Worm (Caenorhabditis elegans) whole organism, late embryonic: ENCODE data around the gene W01D2.3.

ENCODE experiments used
- C38D4.7 ChIP-seq: fragments of 200-800 bp; sonication (Bioruptor generic); optimal IDR thresholded peaks from 2 replicates; lab custom pipeline; 2018; ENCODE audit warnings: mild to moderate bottlenecking, missing genetic modification characterization, moderate library complexity, missing compliant biosample characterization
- K09A11.1 ChIP-seq: sonication (generic microtip); optimal IDR thresholded peaks from 2 replicates; lab custom pipeline; 2017; ENCODE audit warnings: antibody characterized with exemption, mild to moderate bottlenecking, missing genetic modification characterization, missing compliant biosample characterization; ENCODE audit not compliant: insufficient read depth
- Y22D7AL.16 ChIP-seq: sonication (generic microtip); optimal IDR thresholded peaks from 2 replicates; lab custom pipeline; 2016; ENCODE audit warnings: missing genetic modification characterization, missing compliant biosample characterization
- ama-1 ChIP-seq: fragments of 150-350 bp; optimal IDR thresholded peaks from 2 replicates; lab custom pipeline; 2014
- ceh-14 ChIP-seq: sonication (generic microtip); optimal IDR thresholded peaks from 2 replicates; lab custom pipeline; 2016; ENCODE audit warnings: missing genotype, missing genetic modification characterization, missing compliant biosample characterization
- ceh-18 ChIP-seq: sonication (generic microtip); optimal IDR thresholded peaks from 2 replicates; lab custom pipeline; 2016; ENCODE audit warnings: missing genetic modification characterization, missing compliant biosample characterization
- ceh-2 ChIP-seq: sonication (generic microtip); optimal IDR thresholded peaks from 2 replicates; lab custom pipeline; 2016; ENCODE audit warnings: missing genotype, missing genetic modification characterization, missing compliant biosample characterization
- ceh-22 ChIP-seq: sonication (generic microtip); optimal IDR thresholded peaks from 2 replicates; lab custom pipeline; 2017; ENCODE audit warnings: missing biosample characterization, missing genetic modification characterization
- ceh-24 ChIP-seq: sonication (generic microtip); optimal IDR thresholded peaks from 2 replicates; lab custom pipeline; 2016; ENCODE audit warnings: mild to moderate bottlenecking, missing genetic modification characterization, missing compliant biosample characterization
- ceh-31 ChIP-seq: sonication (generic microtip); optimal IDR thresholded peaks from 2 replicates; lab custom pipeline; 2016; ENCODE audit warnings: missing genetic modification characterization, missing compliant biosample characterization
- ceh-6 ChIP-seq: fragments of 200-800 bp; sonication (Bioruptor generic); optimal IDR thresholded peaks from 2 replicates; lab custom pipeline; 2018; ENCODE audit warnings: mild to moderate bottlenecking, missing genetic modification characterization, missing compliant biosample characterization
- ceh-9 ChIP-seq: sonication (generic microtip); optimal IDR thresholded peaks from 2 replicates; lab custom pipeline; 2016; ENCODE audit warnings: mild to moderate bottlenecking, missing genetic modification characterization, inconsistent platforms, missing compliant biosample characterization
- che-1 ChIP-seq: sonication (generic microtip); optimal IDR thresholded peaks from 2 replicates; lab custom pipeline; 2016; ENCODE audit warnings: mild to moderate bottlenecking, missing genetic modification characterization, missing compliant biosample characterization
- dmd-4 ChIP-seq: sonication (generic microtip); optimal IDR thresholded peaks from 2 replicates; lab custom pipeline; 2016; ENCODE audit warnings: borderline replicate concordance, missing genetic modification characterization, missing compliant biosample characterization
- dve-1 ChIP-seq: sonication (generic microtip); optimal IDR thresholded peaks from 2 replicates; lab custom pipeline; 2017; ENCODE audit warnings: antibody characterized with exemption, mild to moderate bottlenecking, missing genetic modification characterization, missing compliant biosample characterization
- elt-2 ChIP-seq: sonication (generic microtip); optimal IDR thresholded peaks from 2 replicates; lab custom pipeline; 2016; ENCODE audit warnings: missing genetic modification reagents, missing genetic modification characterization, missing compliant biosample characterization
- eyg-1 ChIP-seq: sonication (generic microtip); optimal IDR thresholded peaks from 2 replicates; lab custom pipeline; 2016; ENCODE audit warnings: missing genotype, missing genetic modification characterization, missing compliant biosample characterization
- fkh-10 ChIP-seq: fragments of 150-350 bp; optimal IDR thresholded peaks from 2 replicates; lab custom pipeline; 2014; ENCODE audit warnings: missing biosample characterization, missing genetic modification reagents, missing genetic modification characterization
- fkh-6 ChIP-seq: sonication (generic microtip); optimal IDR thresholded peaks from 2 replicates; lab custom pipeline; 2016; ENCODE audit warnings: missing genetic modification characterization, missing compliant biosample characterization
- gmeb-2 ChIP-seq: sonication (generic microtip); optimal IDR thresholded peaks from 2 replicates; lab custom pipeline; 2016; ENCODE audit warnings: missing genetic modification characterization, inconsistent platforms, missing compliant biosample characterization
- hlh-15 ChIP-seq: sonication (generic microtip); optimal IDR thresholded peaks from 2 replicates; lab custom pipeline; 2016; ENCODE audit warnings: missing genetic modification characterization, missing compliant biosample characterization
- hlh-30 ChIP-seq: sonication (generic microtip); optimal IDR thresholded peaks from 2 replicates; lab custom pipeline; 2017; ENCODE audit warnings: antibody characterized with exemption, missing genetic modification characterization, missing compliant biosample characterization; ENCODE audit not compliant: insufficient read depth
- lim-6 ChIP-seq: sonication (generic microtip); optimal IDR thresholded peaks from 2 replicates; lab custom pipeline; 2016; ENCODE audit warnings: missing genetic modification characterization, missing compliant biosample characterization
- lin-11 ChIP-seq: fragments of 200-800 bp; sonication (Bioruptor generic); optimal IDR thresholded peaks from 2 replicates; lab custom pipeline; 2018; ENCODE audit warnings: mild to moderate bottlenecking, missing genetic modification characterization, missing compliant biosample characterization
- nhr-11 ChIP-seq: fragments of 150-350 bp; optimal IDR thresholded peaks from 2 replicates; lab custom pipeline; 2014; ENCODE audit warnings: missing biosample characterization, missing genetic modification characterization
- pag-3 ChIP-seq: sonication (generic microtip); optimal IDR thresholded peaks from 2 replicates; lab custom pipeline; 2016; ENCODE audit warnings: missing compliant biosample characterization, missing genetic modification characterization, borderline replicate concordance
- pha-2 ChIP-seq: sonication (generic microtip); optimal IDR thresholded peaks from 2 replicates; lab custom pipeline; 2017; ENCODE audit warnings: mild to moderate bottlenecking, missing genetic modification characterization, missing compliant biosample characterization
- pha-4 ChIP-seq: fragments of 150-350 bp; optimal IDR thresholded peaks from 2 replicates; lab custom pipeline; 2018; ENCODE audit warnings: missing biosample characterization, missing genetic modification reagents, missing genetic modification characterization
- pqm-1 ChIP-seq: sonication (generic microtip); optimal IDR thresholded peaks from 2 replicates; lab custom pipeline; 2016; ENCODE audit warnings: missing genetic modification characterization, missing compliant biosample characterization
- pros-1 ChIP-seq: fragments of 150-350 bp; optimal IDR thresholded peaks from 2 replicates; lab custom pipeline; 2014; ENCODE audit warnings: missing biosample characterization, missing genetic modification reagents, missing genetic modification characterization
- rnt-1 ChIP-seq: sonication (generic microtip); optimal IDR thresholded peaks from 2 replicates; lab custom pipeline; 2016; ENCODE audit warnings: missing genetic modification characterization, missing compliant biosample characterization
- sdc-2 ChIP-seq: sonication (generic microtip); optimal IDR thresholded peaks from 2 replicates; lab custom pipeline; 2016; ENCODE audit warnings: missing genotype, missing genetic modification characterization, missing compliant biosample characterization
- syd-9 ChIP-seq: sonication (generic microtip); optimal IDR thresholded peaks from 2 replicates; lab custom pipeline; 2016; ENCODE audit warnings: mild to moderate bottlenecking, missing genetic modification characterization, moderate library complexity, missing compliant biosample characterization
- ttx-3 ChIP-seq: sonication (generic microtip); optimal IDR thresholded peaks from 2 replicates; lab custom pipeline; 2016; ENCODE audit warnings: missing genetic modification reagents, missing genetic modification characterization, missing compliant biosample characterization
- unc-3 ChIP-seq, 2 experiments: fragments of 200-800 bp in 1 of 2; sonication (Bioruptor generic) in 1 of 2; sonication (generic microtip) in 1 of 2; conservative IDR thresholded peaks in 1 of 2; optimal IDR thresholded peaks in 1 of 2; 2 replicates each; pipeline versions ENCODE4 v1.3.6 to Lab custom; 2016 to 2022; ENCODE audit warnings: missing compliant biosample characterization in 2 of 2, missing genetic modification characterization in 2 of 2, missing genetic modification reagents in 1 of 2
- zip-5 ChIP-seq: sonication (generic microtip); optimal IDR thresholded peaks from 2 replicates; lab custom pipeline; 2016; ENCODE audit warnings: missing genetic modification characterization, missing compliant biosample characterization
- ztf-16 ChIP-seq: sonication (generic microtip); optimal IDR thresholded peaks from 2 replicates; lab custom pipeline; 2017; ENCODE audit warnings: missing genetic modification characterization, missing compliant biosample characterization

The W01D2.3 gene

DNA sequence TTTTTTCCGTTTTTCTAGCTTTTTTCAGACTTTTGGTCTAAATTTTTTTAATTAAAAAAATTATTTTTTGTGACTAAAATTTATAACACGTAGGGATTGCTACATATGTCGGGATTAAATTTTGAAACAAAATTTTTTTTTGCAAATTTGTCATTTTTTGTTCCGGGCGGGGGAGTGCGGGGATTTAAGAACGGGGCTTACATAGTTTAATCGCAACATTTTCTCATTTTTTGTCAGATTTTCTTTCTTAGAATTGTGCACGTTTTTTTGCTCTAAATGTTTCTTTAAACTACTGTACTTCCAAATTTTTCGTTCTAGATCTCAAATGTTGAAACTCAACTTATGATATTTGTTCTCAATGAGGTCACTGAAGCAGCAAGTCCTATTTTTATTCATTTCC is 13.4 kb downstream of the W01D2.3 start, which contains the start of gene Y54E2A.10:
Gene Y54E2A.10 (plus strand): TSS at position 301 of the 400 bp plus-strand sequence.
- TF ChIP-seq ttx-3 (tag; lab: Kevin White, UChicago) (no peak), zip-5 (no peak), lin-11 (tag; lab: Kevin White, UChicago) (no peak), fkh-10 (GFP tag; lab: Kevin White, UChicago) (no peak), dmd-4 (tag; lab: Kevin White, UChicago) (no peak), hlh-15 (tag; lab: Kevin White, UChicago) (no peak), pag-3 (tag; lab: Kevin White, UChicago) (no peak), gmeb-2 (tag; lab: Kevin White, UChicago) (no peak), che-1 (tag; lab: Kevin White, UChicago) (no peak), ceh-9 (tag; lab: Kevin White, UChicago) (no peak), dve-1 (tag; lab: Kevin White, UChicago) (no peak), pha-4 (tag; lab: Kevin White, UChicago) (no peak), C38D4.7 (GFP tag; lab: Kevin White, UChicago) (no peak), hlh-30 (tag; lab: Kevin White, UChicago) (no peak), Y22D7AL.16 (no peak), fkh-6 (tag; lab: Kevin White, UChicago) (no peak), pros-1 (no peak), unc-3 (GFP tag; conservative IDR thresholded peaks at IDR 0.05; lab: Robert Waterston, UW) (no peak), unc-3 (tag; optimal IDR thresholded peaks at IDR 0.05; lab: Kevin White, UChicago) (no peak), lim-6 (tag; lab: Kevin White, UChicago) (no peak)

DNA sequence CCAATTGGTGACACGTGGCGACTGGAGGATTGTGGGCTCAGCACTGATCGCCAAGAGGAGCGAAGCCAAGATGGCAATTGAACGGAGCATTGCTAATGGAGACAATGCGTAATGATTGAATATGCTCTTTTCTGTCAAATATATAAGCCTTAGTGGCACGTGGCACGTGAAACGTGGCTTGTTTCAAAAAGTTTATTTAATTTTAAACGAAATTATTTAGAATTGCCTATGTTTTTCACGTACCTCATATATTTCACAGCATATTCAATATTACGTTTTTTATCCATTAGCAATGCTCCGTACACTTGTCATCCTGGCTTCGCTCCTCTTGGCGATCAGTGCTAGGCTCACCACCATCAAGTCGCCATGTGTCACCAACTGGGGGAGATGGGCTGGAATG is 18.2 kb downstream of the W01D2.3 start, which contains the start of gene Y54E2A.9:
Gene Y54E2A.9 (minus strand): TSS at position 101 of the 400 bp plus-strand sequence.
- TF ChIP-seq rnt-1 (tag; lab: Kevin White, UChicago) (no peak), sdc-2 (tag; lab: Kevin White, UChicago) (no peak), pha-2 (tag; lab: Kevin White, UChicago) (no peak), pqm-1 (no peak), nhr-11 (tag; lab: Kevin White, UChicago) (no peak), hlh-15 (tag; lab: Kevin White, UChicago) (no peak), K09A11.1 (no peak), Y22D7AL.16 (no peak)

DNA sequence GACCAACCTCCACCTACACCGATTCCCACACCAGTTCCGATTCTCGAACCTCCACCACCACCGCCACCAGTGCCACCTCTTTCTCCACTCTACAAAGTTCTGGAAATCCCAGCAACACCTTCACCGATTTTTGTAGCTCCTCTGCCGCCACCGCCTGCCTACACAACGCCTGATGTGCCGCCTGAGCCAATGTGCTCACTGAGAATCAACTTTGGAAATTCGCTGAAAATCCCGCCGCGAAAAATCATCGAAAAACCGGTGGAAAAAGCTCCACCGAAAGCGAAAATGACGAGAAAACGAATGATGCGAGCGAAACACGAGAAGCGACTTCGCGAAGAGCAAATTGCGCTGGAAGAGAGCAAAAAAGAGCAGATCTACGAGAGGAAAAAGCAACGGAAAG is 24.3 kb downstream of the W01D2.3 start:
- TF ChIP-seq ceh-2 (tag; lab: Kevin White, UChicago) (no peak), elt-2 (no peak)
- TF ChIP-seq, all 69 proteins: peak for 0

DNA sequence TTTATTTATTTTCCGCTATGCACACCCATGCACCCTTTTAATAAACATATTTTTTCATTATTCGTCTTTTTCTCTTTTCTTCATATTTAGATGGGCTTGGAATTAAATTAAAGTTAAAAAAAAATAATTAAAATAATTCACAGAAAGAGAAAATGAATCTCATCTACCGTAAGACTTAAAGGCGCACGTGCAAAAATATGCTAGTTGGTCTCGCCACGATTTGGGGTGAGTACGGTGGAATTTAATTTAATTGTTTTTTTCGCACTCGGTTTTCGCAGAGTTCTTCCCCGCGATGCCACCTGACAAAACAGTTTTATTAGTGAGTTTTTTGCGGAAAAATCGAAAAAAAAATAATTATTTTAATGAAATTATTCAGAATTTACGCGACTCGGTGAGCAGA is 26.0 kb downstream of the W01D2.3 start, which contains the start of gene Y54E2A.8:
Gene Y54E2A.8 (plus strand): TSS at position 254 of the 400 bp plus-strand sequence.
- TF ChIP-seq che-1 (tag; lab: Kevin White, UChicago), result no peak
- no peak for TF ChIP-seq syd-9 (tag; lab: Kevin White, UChicago)
- no peak for TF ChIP-seq ceh-31
- TF ChIP-seq eyg-1, result no peak
- TF ChIP-seq ztf-16 (tag; lab: Kevin White, UChicago), result no peak
- no peak for TF ChIP-seq ama-1 (lab: Kevin White, UChicago)
- TF ChIP-seq ceh-6 (GFP tag; lab: Kevin White, UChicago), result no peak
- TF ChIP-seq unc-3 (GFP tag; conservative IDR thresholded peaks at IDR 0.05; lab: Robert Waterston, UW), result no peak
- no peak for TF ChIP-seq unc-3 (tag; optimal IDR thresholded peaks at IDR 0.05; lab: Kevin White, UChicago)
- no peak for TF ChIP-seq K09A11.1
- no peak for TF ChIP-seq elt-2
- TF ChIP-seq ceh-22 (tag; lab: Kevin White, UChicago), result no peak
- TF ChIP-seq ceh-24 (tag; lab: Kevin White, UChicago), result no peak
- no peak for TF ChIP-seq nhr-11 (tag; lab: Kevin White, UChicago)
- no peak for TF ChIP-seq ceh-14 (tag; lab: Kevin White, UChicago)
- no peak for TF ChIP-seq C38D4.7 (GFP tag; lab: Kevin White, UChicago)
- TF ChIP-seq ceh-18, result no peak
